Fruit fly (Drosophila melanogaster) whole organism, pupa: ENCODE measurements around the gene CG11655.

Experiments used
- CG15710 ChIP-seq: fragments of 200-800 bp; sonication (Bioruptor generic); optimal IDR thresholded peaks from 2 replicates; lab custom pipeline; 2018; ENCODE audit warnings: missing biosample characterization, mild to moderate bottlenecking, missing genetic modification characterization, moderate library complexity
- CG17806 ChIP-seq: fragments of 200-800 bp; sonication (Bioruptor generic); optimal IDR thresholded peaks from 2 replicates; lab custom pipeline; 2018; ENCODE audit warnings: missing biosample characterization, mild to moderate bottlenecking, missing genetic modification characterization, moderate library complexity
- CG8159 ChIP-seq: fragments of 200-800 bp; sonication (Bioruptor generic); optimal IDR thresholded peaks from 3 replicates; lab custom pipeline; 2018; ENCODE audit warnings: missing biosample characterization, mild to moderate bottlenecking, missing genetic modification characterization, moderate library complexity
- EcR ChIP-seq: fragments of 200-800 bp; sonication (Bioruptor generic); optimal IDR thresholded peaks from 3 replicates; lab custom pipeline; 2019; ENCODE audit warnings: missing biosample characterization, missing genetic modification characterization, mild to moderate bottlenecking, moderate library complexity, missing genetic modification reagents
- gl ChIP-seq: fragments of 200-800 bp; sonication (Bioruptor generic); optimal IDR thresholded peaks from 2 replicates; lab custom pipeline; 2018; ENCODE audit warnings: missing biosample characterization, mild to moderate bottlenecking, missing genetic modification characterization

dm6 chrX:15499996-15500904, 47.0 kb downstream of the CG11655 start:
- TF ChIP-seq CG8159, result no peak
- no peak for TF ChIP-seq CG15710 (tag; lab: Kevin White, UChicago)
- TF ChIP-seq EcR (GFP tag; lab: Kevin White, UChicago), result no peak
- no peak for TF ChIP-seq gl
- no peak for TF ChIP-seq CG17806
